Worm (Caenorhabditis elegans) whole organism, mixed stage, embryonic: ENCODE measurements around the gene sea-2.
A peak's percentile ranks its signal among the peaks of the same experiment; 100 is the strongest.

Experiments
- M03D4.4 ChIP-seq: sonication (generic microtip); optimal IDR thresholded peaks from 2 replicates; lab custom pipeline; 2017; ENCODE audit warnings: mild to moderate bottlenecking, missing genetic modification characterization, missing compliant biosample characterization
- bed-3 ChIP-seq: fragments of 200-800 bp; sonication (Bioruptor generic); optimal IDR thresholded peaks from 3 replicates; lab custom pipeline; 2018; ENCODE audit warnings: mild to moderate bottlenecking, missing genetic modification characterization, moderate library complexity, missing compliant biosample characterization
- blmp-1 ChIP-seq: fragments of 150-350 bp; optimal IDR thresholded peaks from 2 replicates; lab custom pipeline; 2014; ENCODE audit warnings: missing biosample characterization, missing genetic modification characterization
- ceh-39 ChIP-seq: fragments of 150-350 bp; optimal IDR thresholded peaks from 2 replicates; lab custom pipeline; 2014; ENCODE audit warnings: missing biosample characterization, missing genetic modification characterization
- ceh-43 ChIP-seq: fragments of 200-800 bp; sonication (Bioruptor generic); optimal IDR thresholded peaks from 2 replicates; lab custom pipeline; 2018; ENCODE audit warnings: mild to moderate bottlenecking, missing genetic modification characterization, moderate library complexity, missing compliant biosample characterization
- ces-1 ChIP-seq: fragments of 150-350 bp; optimal IDR thresholded peaks from 2 replicates; lab custom pipeline; 2014; ENCODE audit warnings: missing biosample characterization, missing genetic modification reagents, missing genetic modification characterization
- cnd-1 ChIP-seq: fragments of 200-800 bp; sonication (Bioruptor generic); optimal IDR thresholded peaks from 2 replicates; lab custom pipeline; 2018; ENCODE audit warnings: mild to moderate bottlenecking, missing genetic modification characterization, missing compliant biosample characterization
- drap-1 ChIP-seq: fragments of 200-800 bp; sonication (Bioruptor generic); optimal IDR thresholded peaks from 3 replicates; lab custom pipeline; 2018; ENCODE audit warnings: mild to moderate bottlenecking, missing genetic modification characterization, missing compliant biosample characterization
- elt-1 ChIP-seq: sonication (generic microtip); optimal IDR thresholded peaks from 2 replicates; lab custom pipeline; 2017; ENCODE audit warnings: missing genetic modification characterization, mild to moderate bottlenecking, missing compliant biosample characterization, antibody characterized with exemption, moderate library complexity, borderline replicate concordance; ENCODE audit not compliant: insufficient read depth
- elt-3 ChIP-seq: fragments of 150-350 bp; optimal IDR thresholded peaks from 2 replicates; lab custom pipeline; 2014; ENCODE audit warnings: missing biosample characterization, missing genetic modification characterization
- flh-1 ChIP-seq: fragments of 200-800 bp; sonication (Bioruptor generic); optimal IDR thresholded peaks from 2 replicates; lab custom pipeline; 2018; ENCODE audit warnings: mild to moderate bottlenecking, missing genetic modification characterization, moderate library complexity, missing compliant biosample characterization
- ham-2 ChIP-seq: fragments of 200-800 bp; sonication (Bioruptor generic); optimal IDR thresholded peaks from 2 replicates; lab custom pipeline; 2018; ENCODE audit warnings: mild to moderate bottlenecking, missing genetic modification characterization, missing compliant biosample characterization
- hlh-1 ChIP-seq: fragments of 150-350 bp; optimal IDR thresholded peaks from 2 replicates; lab custom pipeline; 2014; ENCODE audit warnings: missing biosample characterization, missing genetic modification reagents, missing genetic modification characterization
- lin-13 ChIP-seq: fragments of 150-350 bp; optimal IDR thresholded peaks from 2 replicates; lab custom pipeline; 2014; ENCODE audit warnings: missing biosample characterization, missing genetic modification characterization
- lin-32 ChIP-seq: fragments of 200-800 bp; sonication (Bioruptor generic); optimal IDR thresholded peaks from 2 replicates; lab custom pipeline; 2018; ENCODE audit warnings: mild to moderate bottlenecking, missing genetic modification characterization, missing compliant biosample characterization
- lsy-2 ChIP-seq: fragments of 150-350 bp; optimal IDR thresholded peaks from 2 replicates; lab custom pipeline; 2014; ENCODE audit warnings: missing biosample characterization, missing genetic modification characterization
- mab-5 ChIP-seq: fragments of 150-350 bp; optimal IDR thresholded peaks from 2 replicates; lab custom pipeline; 2014; ENCODE audit warnings: missing biosample characterization, missing genetic modification characterization
- mep-1 ChIP-seq: fragments of 150-350 bp; optimal IDR thresholded peaks from 2 replicates; lab custom pipeline; 2017; ENCODE audit warnings: missing biosample characterization, missing genetic modification reagents, missing genetic modification characterization, inconsistent platforms
- mls-2 ChIP-seq: sonication (generic microtip); optimal IDR thresholded peaks from 2 replicates; lab custom pipeline; 2016; ENCODE audit warnings: mild to moderate bottlenecking, missing genetic modification characterization, moderate library complexity, missing compliant biosample characterization
- nhr-12 ChIP-seq: fragments of 150-350 bp; optimal IDR thresholded peaks from 2 replicates; lab custom pipeline; 2014; ENCODE audit warnings: missing biosample characterization, missing genetic modification characterization
- nhr-2 ChIP-seq: fragments of 150-350 bp; optimal IDR thresholded peaks from 2 replicates; lab custom pipeline; 2014; ENCODE audit warnings: missing biosample characterization, missing genetic modification characterization
- nhr-237 ChIP-seq: fragments of 150-350 bp; optimal IDR thresholded peaks from 2 replicates; lab custom pipeline; 2014; ENCODE audit warnings: missing biosample characterization, missing genetic modification characterization
- nhr-28 ChIP-seq: fragments of 150-350 bp; optimal IDR thresholded peaks from 2 replicates; lab custom pipeline; 2014; ENCODE audit warnings: missing biosample characterization, missing genetic modification characterization
- nhr-76 ChIP-seq: sonication (generic microtip); optimal IDR thresholded peaks from 2 replicates; lab custom pipeline; 2017; ENCODE audit warnings: missing biosample characterization, missing genetic modification characterization
- pha-4 ChIP-seq: fragments of 150-350 bp; optimal IDR thresholded peaks from 2 replicates; lab custom pipeline; 2018; ENCODE audit warnings: missing biosample characterization, missing genetic modification reagents, missing genetic modification characterization
- sem-2 ChIP-seq: fragments of 200-800 bp; sonication (Bioruptor generic); optimal IDR thresholded peaks from 2 replicates; lab custom pipeline; 2018; ENCODE audit warnings: mild to moderate bottlenecking, missing genetic modification characterization, missing compliant biosample characterization
- snpc-4 ChIP-seq: fragments of 150-350 bp; optimal IDR thresholded peaks from 2 replicates; lab custom pipeline; 2014; ENCODE audit warnings: missing biosample characterization, missing genetic modification characterization
- sptf-1 ChIP-seq: sonication (generic microtip); optimal IDR thresholded peaks from 2 replicates; lab custom pipeline; 2017; ENCODE audit warnings: mild to moderate bottlenecking, missing genetic modification characterization, moderate library complexity, missing compliant biosample characterization
- tbx-8 ChIP-seq: fragments of 200-800 bp; sonication (Bioruptor generic); optimal IDR thresholded peaks from 2 replicates; lab custom pipeline; 2018; ENCODE audit warnings: mild to moderate bottlenecking, missing genetic modification characterization, moderate library complexity, missing compliant biosample characterization
- unc-120 ChIP-seq: sonication (generic microtip); optimal IDR thresholded peaks from 2 replicates; lab custom pipeline; 2017; ENCODE audit warnings: missing genetic modification characterization, missing compliant biosample characterization; ENCODE audit not compliant: poor library complexity, severe bottlenecking
- unc-39 ChIP-seq: fragments of 150-350 bp; optimal IDR thresholded peaks from 2 replicates; lab custom pipeline; 2014; ENCODE audit warnings: missing biosample characterization, missing genetic modification characterization
- unc-62 ChIP-seq: fragments of 150-350 bp; optimal IDR thresholded peaks from 2 replicates; lab custom pipeline; 2014; ENCODE audit warnings: missing biosample characterization, missing genetic modification reagents, missing genetic modification characterization
- zip-8 ChIP-seq: fragments of 150-350 bp; optimal IDR thresholded peaks from 2 replicates; lab custom pipeline; 2014; ENCODE audit warnings: missing biosample characterization, missing genetic modification characterization
- ztf-11 ChIP-seq: fragments of 150-350 bp; optimal IDR thresholded peaks from 2 replicates; lab custom pipeline; 2014; ENCODE audit warnings: missing biosample characterization, missing genetic modification characterization

Gene sea-2

ce11 chrII:3955938-3956337, 5.8 kb downstream of the sea-2 start:
- TF ChIP-seq nhr-28 (tag; lab: Kevin White, UChicago) (no peak), mep-1 (no peak), nhr-2 (tag; lab: Kevin White, UChicago) (no peak), elt-3 (tag; lab: Kevin White, UChicago) (no peak), ces-1 (GFP tag; lab: Kevin White, UChicago) (peak; percentile 35), M03D4.4 (tag; lab: Kevin White, UChicago) (no peak), sem-2 (GFP tag; lab: Kevin White, UChicago) (no peak), ceh-39 (tag; lab: Kevin White, UChicago) (peak; percentile 31)

ce11 chrII:3956744-3957143, 6.6 kb downstream of the sea-2 start:
- no peak for TF ChIP-seq drap-1
- TF ChIP-seq lin-13, result no peak
- TF ChIP-seq unc-120 (tag; lab: Kevin White, UChicago), result peak; percentile 54
- peak; percentile 22 for TF ChIP-seq ces-1 (GFP tag; lab: Kevin White, UChicago)
- TF ChIP-seq unc-39 (tag; lab: Kevin White, UChicago), result no peak
- TF ChIP-seq cnd-1, result no peak
- no peak for TF ChIP-seq nhr-76 (tag; lab: Kevin White, UChicago)
- no peak for TF ChIP-seq lin-32 (GFP tag; lab: Kevin White, UChicago)
- TF ChIP-seq bed-3, result no peak
- TF ChIP-seq tbx-8 (GFP tag; lab: Kevin White, UChicago), result no peak
- TF ChIP-seq zip-8 (tag; lab: Kevin White, UChicago), result no peak
- TF ChIP-seq mab-5 (tag; lab: Kevin White, UChicago), result peak; percentile 1
- no peak for TF ChIP-seq pha-4
- TF ChIP-seq nhr-2 (tag; lab: Kevin White, UChicago), result no peak

- TF ChIP-seq lin-32 (GFP tag; lab: Kevin White, UChicago) (peak; percentile 69), drap-1 (no peak), blmp-1 (tag; lab: Kevin White, UChicago) (no peak), nhr-76 (tag; lab: Kevin White, UChicago) (no peak), ztf-11 (tag; lab: Kevin White, UChicago) (no peak), unc-39 (tag; lab: Kevin White, UChicago) (no peak), mep-1 (peak; percentile 15), ham-2 (no peak), mls-2 (tag; lab: Kevin White, UChicago) (peak; percentile 9), lin-13 (no peak), mab-5 (tag; lab: Kevin White, UChicago) (no peak), ces-1 (GFP tag; lab: Kevin White, UChicago) (no peak), nhr-12 (tag; lab: Kevin White, UChicago) (no peak), ceh-39 (tag; lab: Kevin White, UChicago) (peak; percentile 64), M03D4.4 (tag; lab: Kevin White, UChicago) (no peak), nhr-237 (tag; lab: Kevin White, UChicago) (no peak), bed-3 (no peak), elt-3 (tag; lab: Kevin White, UChicago) (no peak), sem-2 (GFP tag; lab: Kevin White, UChicago) (no peak), hlh-1 (tag; lab: Kevin White, UChicago) (no peak), snpc-4 (tag; lab: Kevin White, UChicago) (no peak), unc-120 (tag; lab: Kevin White, UChicago) (no peak), nhr-28 (tag; lab: Kevin White, UChicago) (no peak), unc-62 (GFP tag; lab: Kevin White, UChicago) (peak; percentile 69), tbx-8 (GFP tag; lab: Kevin White, UChicago) (no peak), lsy-2 (no peak), ceh-43 (peak; percentile 3), zip-8 (tag; lab: Kevin White, UChicago) (no peak), sptf-1 (tag; lab: Kevin White, UChicago) (no peak), flh-1 (no peak), cnd-1 (peak; percentile 80), elt-1 (tag; lab: Kevin White, UChicago) (no peak), pha-4 (no peak), nhr-2 (tag; lab: Kevin White, UChicago) (peak; percentile 83)
Measured at ce11 chrII:3957455-3958212, 7.5 kb downstream of the sea-2 start.
